Fruit fly (Drosophila melanogaster) whole organism, embryonic: Measurements from ENCODE around the gene neb.
A peak's percentile ranks its signal among the peaks of the same experiment; 100 is the strongest.

Source experiments
- Adf1 ChIP-seq: fragments of 200-800 bp; sonication (Bioruptor generic); IDR thresholded peaks from 2 replicates; pipeline ENCODE4 v1.3.6; 2022; ENCODE audit warnings: missing biosample characterization, missing genetic modification characterization
- Awh ChIP-seq: fragments of 200-800 bp; sonication (Bioruptor generic); IDR thresholded peaks from 2 replicates; pipeline ENCODE4, ENCODE4 v1.3.6; 2022; ENCODE audit warnings: missing biosample characterization, missing genetic modification characterization
- CG10147 ChIP-seq: fragments of 200-800 bp; sonication (Bioruptor generic); optimal IDR thresholded peaks from 2 replicates; lab custom pipeline; 2019; ENCODE audit warnings: missing biosample characterization, mild to moderate bottlenecking, missing genetic modification characterization, moderate library complexity
- CG10462 ChIP-seq: fragments of 200-800 bp; sonication (Bioruptor generic); optimal IDR thresholded peaks from 2 replicates; lab custom pipeline; 2016; ENCODE audit warnings: missing biosample characterization, missing genetic modification characterization
- CG10543 ChIP-seq: fragments of 200-800 bp; sonication (Bioruptor generic); optimal IDR thresholded peaks from 3 replicates; lab custom pipeline; 2017; ENCODE audit warnings: missing biosample characterization, mild to moderate bottlenecking, missing genetic modification characterization, moderate library complexity
- CG11085 ChIP-seq: fragments of 200-800 bp; sonication (Bioruptor generic); IDR thresholded peaks from 2 replicates; pipeline ENCODE4 v1.3.6; 2022; ENCODE audit warnings: missing biosample characterization, missing genetic modification characterization
- CG11247 ChIP-seq: fragments of 200-800 bp; sonication (Bioruptor generic); IDR thresholded peaks from 2 replicates; pipeline ENCODE4 v1.3.6; 2022; ENCODE audit warnings: missing biosample characterization, missing genetic modification characterization
- CG12744 ChIP-seq: fragments of 200-800 bp; sonication (Bioruptor generic); optimal IDR thresholded peaks from 2 replicates; lab custom pipeline; 2016; ENCODE audit warnings: missing biosample characterization, missing genetic modification characterization
- CG17361 ChIP-seq: fragments of 200-800 bp; sonication (Bioruptor generic); IDR thresholded peaks from 3 replicates; pipeline ENCODE4 v1.3.6; 2022; ENCODE audit warnings: missing biosample characterization, missing genetic modification characterization
- CG18476 ChIP-seq: fragments of 200-800 bp; sonication (Bioruptor generic); optimal IDR thresholded peaks from 2 replicates; lab custom pipeline; 2016; ENCODE audit warnings: missing biosample characterization, mild to moderate bottlenecking, missing genetic modification characterization
- CG18599 ChIP-seq: fragments of 200-800 bp; sonication (Bioruptor generic); optimal IDR thresholded peaks from 3 replicates; lab custom pipeline; 2017; ENCODE audit warnings: missing biosample characterization, missing genetic modification characterization, mild to moderate bottlenecking, moderate library complexity, missing genetic modification reagents
- CG2875 ChIP-seq: fragments of 200-800 bp; sonication (Bioruptor generic); optimal IDR thresholded peaks from 2 replicates; lab custom pipeline; 2017; ENCODE audit warnings: missing biosample characterization, mild to moderate bottlenecking, missing genetic modification characterization, missing genetic modification reagents
- CG31224 ChIP-seq: fragments of 200-800 bp; sonication (Bioruptor generic); IDR thresholded peaks from 2 replicates; pipeline ENCODE4 v1.3.6; 2022; ENCODE audit warnings: missing biosample characterization, missing genetic modification characterization
- CG3163 ChIP-seq: fragments of 200-800 bp; sonication (Bioruptor generic); optimal IDR thresholded peaks from 3 replicates; lab custom pipeline; 2016; ENCODE audit warnings: missing biosample characterization, missing genetic modification characterization
- CG32772 ChIP-seq: fragments of 200-800 bp; sonication (Bioruptor generic); IDR thresholded peaks from 2 replicates; pipeline ENCODE4 v1.3.6; 2022; ENCODE audit warnings: missing biosample characterization, missing genetic modification characterization
- CG34422 ChIP-seq: fragments of 200-800 bp; sonication (Bioruptor generic); IDR thresholded peaks from 3 replicates; pipeline ENCODE4 v1.3.6; 2022; ENCODE audit warnings: missing biosample characterization, missing genetic modification characterization
- CG3847 ChIP-seq: fragments of 200-800 bp; sonication (Bioruptor generic); IDR thresholded peaks from 2 replicates; pipeline ENCODE4 v1.3.6; 2022; ENCODE audit warnings: missing biosample characterization, missing genetic modification characterization
- CG4854 ChIP-seq: fragments of 200-800 bp; sonication (Bioruptor generic); optimal IDR thresholded peaks from 2 replicates; lab custom pipeline; 2016; ENCODE audit warnings: missing biosample characterization, missing genetic modification characterization, inconsistent platforms
- CG7271 ChIP-seq: fragments of 200-800 bp; sonication (Bioruptor generic); optimal IDR thresholded peaks from 2 replicates; lab custom pipeline; 2018; ENCODE audit warnings: missing biosample characterization, mild to moderate bottlenecking, missing genetic modification characterization, moderate library complexity
- CG7786 ChIP-seq: fragments of 200-800 bp; sonication (Bioruptor generic); optimal IDR thresholded peaks from 2 replicates; lab custom pipeline; 2016; ENCODE audit warnings: missing biosample characterization, missing genetic modification characterization
- CG8359 ChIP-seq: fragments of 200-800 bp; sonication (Bioruptor generic); optimal IDR thresholded peaks from 2 replicates; lab custom pipeline; 2017; ENCODE audit warnings: missing biosample characterization, mild to moderate bottlenecking, missing genetic modification characterization, borderline replicate concordance
- CG8924 ChIP-seq: fragments of 200-800 bp; optimal IDR thresholded peaks from 3 replicates; lab custom pipeline; 2019; ENCODE audit warnings: missing biosample characterization, mild to moderate bottlenecking, missing genetic modification characterization, moderate library complexity
- CG8944 ChIP-seq: fragments of 200-800 bp; sonication (Bioruptor generic); optimal IDR thresholded peaks from 3 replicates; lab custom pipeline; 2016; ENCODE audit warnings: missing biosample characterization, missing genetic modification characterization
- CG9876 ChIP-seq: fragments of 200-800 bp; sonication (Bioruptor generic); optimal IDR thresholded peaks from 2 replicates; lab custom pipeline; 2016; ENCODE audit warnings: missing biosample characterization, missing genetic modification characterization
- D19B ChIP-seq: fragments of 200-800 bp; sonication (Bioruptor generic); optimal IDR thresholded peaks from 2 replicates; lab custom pipeline; 2017; ENCODE audit warnings: missing biosample characterization, mild to moderate bottlenecking, missing genetic modification characterization
- Doc2 ChIP-seq: fragments of 200-800 bp; sonication (Bioruptor generic); IDR thresholded peaks from 2 replicates; pipeline ENCODE4 v1.3.6; 2022; ENCODE audit warnings: missing biosample characterization, missing genetic modification characterization
- H2.0 ChIP-seq: fragments of 200-800 bp; sonication (Bioruptor generic); IDR thresholded peaks from 2 replicates; pipeline ENCODE4 v1.3.6; 2022; ENCODE audit warnings: missing biosample characterization, missing genetic modification characterization
- Kr ChIP-seq: fragments of 200-800 bp; sonication (Bioruptor generic); optimal IDR thresholded peaks from 2 replicates; lab custom pipeline; 2017; ENCODE audit warnings: missing biosample characterization, mild to moderate bottlenecking, missing genetic modification characterization
- Mes4 ChIP-seq: fragments of 200-800 bp; sonication (Bioruptor generic); optimal IDR thresholded peaks from 2 replicates; lab custom pipeline; 2016; ENCODE audit warnings: missing biosample characterization, missing genetic modification characterization
- NK7.1 ChIP-seq: fragments of 200-800 bp; sonication (Bioruptor generic); optimal IDR thresholded peaks from 3 replicates; lab custom pipeline; 2016; ENCODE audit warnings: missing biosample characterization, missing genetic modification characterization
- Sry-δ ChIP-seq: fragments of 200-800 bp; sonication (Bioruptor generic); optimal IDR thresholded peaks from 2 replicates; lab custom pipeline; 2016; ENCODE audit warnings: missing biosample characterization, missing genetic modification characterization
- aop ChIP-seq: fragments of 200-800 bp; sonication (Bioruptor generic); IDR thresholded peaks from 2 replicates; pipeline ENCODE4 v1.3.6; 2022; ENCODE audit warnings: missing biosample characterization, missing genetic modification characterization
- bab2 ChIP-seq: fragments of 200-800 bp; sonication (Bioruptor generic); optimal IDR thresholded peaks from 2 replicates; lab custom pipeline; 2016; ENCODE audit warnings: missing biosample characterization, missing genetic modification characterization
- bcd ChIP-seq: fragments of 200-800 bp; sonication (Bioruptor generic); optimal IDR thresholded peaks from 2 replicates; lab custom pipeline; 2017; ENCODE audit warnings: missing biosample characterization, mild to moderate bottlenecking, missing genetic modification characterization
- bigmax ChIP-seq: fragments of 200-800 bp; sonication (Bioruptor generic); optimal IDR thresholded peaks from 2 replicates; lab custom pipeline; 2018; ENCODE audit warnings: missing biosample characterization, mild to moderate bottlenecking, missing genetic modification characterization
- bowl ChIP-seq: fragments of 200-800 bp; sonication (Bioruptor generic); IDR thresholded peaks from 2 replicates; pipeline ENCODE4 v1.3.6; 2022; ENCODE audit warnings: missing biosample characterization, missing genetic modification characterization
- dm ChIP-seq: fragments of 200-800 bp; sonication (Bioruptor generic); optimal IDR thresholded peaks from 3 replicates; lab custom pipeline; 2016; ENCODE audit warnings: missing biosample characterization, missing genetic modification characterization
- dmrt11E ChIP-seq: fragments of 200-800 bp; sonication (Bioruptor generic); optimal IDR thresholded peaks from 3 replicates; lab custom pipeline; 2018; ENCODE audit warnings: missing biosample characterization, mild to moderate bottlenecking, missing genetic modification characterization, moderate library complexity
- exex ChIP-seq: fragments of 200-800 bp; sonication (Bioruptor generic); optimal IDR thresholded peaks from 4 replicates; lab custom pipeline; 2018; ENCODE audit warnings: missing biosample characterization, mild to moderate bottlenecking, missing genetic modification characterization, moderate library complexity
- fd102C ChIP-seq: fragments of 200-800 bp; sonication (Bioruptor generic); optimal IDR thresholded peaks from 2 replicates; lab custom pipeline; 2018; ENCODE audit warnings: missing biosample characterization, mild to moderate bottlenecking, missing genetic modification characterization, moderate library complexity
- fru ChIP-seq: fragments of >200 bp; optimal IDR thresholded peaks from 2 replicates; lab custom pipeline; 2017
- gcm ChIP-seq: fragments of 200-800 bp; sonication (Bioruptor generic); optimal IDR thresholded peaks from 2 replicates; lab custom pipeline; 2019; ENCODE audit warnings: missing biosample characterization, mild to moderate bottlenecking, missing genetic modification characterization, moderate library complexity
- grau ChIP-seq: fragments of 200-800 bp; optimal IDR thresholded peaks from 3 replicates; lab custom pipeline; 2019; ENCODE audit warnings: missing biosample characterization, mild to moderate bottlenecking, missing genetic modification characterization, moderate library complexity
- onecut ChIP-seq: fragments of 200-800 bp; sonication (Bioruptor generic); IDR thresholded peaks from 2 replicates; pipeline ENCODE4 v1.3.6; 2022; ENCODE audit warnings: missing biosample characterization, missing genetic modification characterization
- pan ChIP-seq, 4 experiments: fragments of >200 bp in 3 of 4; fragments of 200-800 bp in 1 of 4; sonication (Bioruptor generic) in 1 of 4; optimal IDR thresholded peaks in 3 of 4; IDR thresholded peaks in 1 of 4; 2 replicates each; pipeline versions ENCODE4 v1.3.6 to Lab custom; 2017 to 2022; ENCODE audit warnings: missing biosample characterization in 2 of 4, missing genetic modification characterization in 2 of 4, mixed read lengths in 1 of 4
- pho ChIP-seq: fragments of 200-800 bp; sonication (Bioruptor generic); optimal IDR thresholded peaks from 2 replicates; lab custom pipeline; 2016; ENCODE audit warnings: missing biosample characterization, missing genetic modification characterization
- repo ChIP-seq: fragments of 200-800 bp; sonication (Bioruptor generic); optimal IDR thresholded peaks from 2 replicates; lab custom pipeline; 2016; ENCODE audit warnings: missing biosample characterization, missing genetic modification characterization
- row ChIP-seq: fragments of 200-800 bp; sonication (Bioruptor generic); IDR thresholded peaks from 3 replicates; pipeline ENCODE4 v1.3.6; 2022; ENCODE audit warnings: missing biosample characterization, missing genetic modification characterization
- sob ChIP-seq: fragments of 200-800 bp; sonication (Bioruptor generic); IDR thresholded peaks from 2 replicates; pipeline ENCODE4 v1.3.6; 2022; ENCODE audit warnings: missing biosample characterization, missing genetic modification characterization
- trem ChIP-seq: fragments of 200-800 bp; optimal IDR thresholded peaks from 3 replicates; lab custom pipeline; 2019; ENCODE audit warnings: missing biosample characterization, mild to moderate bottlenecking, missing genetic modification characterization, moderate library complexity
- zf30C ChIP-seq: fragments of 200-800 bp; sonication (Bioruptor generic); optimal IDR thresholded peaks from 3 replicates; lab custom pipeline; 2018; ENCODE audit warnings: missing biosample characterization, mild to moderate bottlenecking, missing genetic modification characterization

Gene neb

DNA sequence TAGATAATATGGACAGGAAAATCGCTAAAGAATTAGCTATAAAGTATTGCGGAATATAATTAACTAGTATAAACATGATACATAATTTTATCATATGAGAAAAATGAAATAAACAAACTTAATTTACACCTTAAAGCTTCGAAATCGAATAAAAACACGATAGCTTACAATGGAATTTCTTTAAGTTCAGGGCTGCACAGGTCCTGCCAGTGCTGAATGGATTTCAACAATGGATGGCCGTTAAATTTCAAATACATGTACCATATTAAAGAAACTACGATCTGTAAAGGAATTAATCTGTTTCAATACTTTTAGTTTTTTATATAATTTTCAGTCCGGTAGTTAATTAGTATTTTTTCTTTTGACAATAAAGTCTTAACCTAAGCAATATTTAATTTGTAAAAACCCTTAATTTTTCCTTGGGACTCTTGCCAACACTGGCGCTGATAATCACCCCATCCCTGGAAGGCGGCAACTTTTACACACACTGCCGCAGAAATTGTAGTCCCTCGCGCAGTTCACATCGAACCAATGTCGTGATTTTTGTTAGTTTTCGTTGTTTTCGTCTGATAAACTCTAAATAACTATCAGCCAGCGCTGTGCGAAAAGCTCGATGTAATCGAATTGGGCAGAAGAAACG lies 14.4 kb upstream of the neb start, which contains the start of the genes barr and lok (continued):
- 0 out of 2 replicates have a peak, but pooled peaks have one; percentile 6 for TF ChIP-seq CG32772 (GFP tag; lab: Robert Waterston, UW)
- TF ChIP-seq fru (lab: Kevin White, UChicago) = no peak
- no peak for TF ChIP-seq Kr (GFP tag; lab: Kevin White, UChicago)
- TF ChIP-seq CG8924 = peak; percentile 70
- no peak for TF ChIP-seq CG11085 (GFP tag; lab: Robert Waterston, UW)
- TF ChIP-seq Doc2 (GFP tag; lab: Robert Waterston, UW) = no peak
- no peak for TF ChIP-seq bowl (GFP tag; lab: Robert Waterston, UW)
- no peak for TF ChIP-seq Mes4 (GFP tag; lab: Kevin White, UChicago)
- TF ChIP-seq CG31224 (GFP tag; lab: Robert Waterston, UW) = no peak
- TF ChIP-seq bab2 (GFP tag; lab: Kevin White, UChicago) = peak; percentile 24
- peak; percentile 19 for TF ChIP-seq exex (tag; lab: Kevin White, UChicago)
- no peak for TF ChIP-seq pan (optimal IDR thresholded peaks at IDR 0.05; lab: Kevin White, UChicago)
- no peak for TF ChIP-seq pan (GFP tag; optimal IDR thresholded peaks at IDR 0.05 in 1 of 2, IDR thresholded peaks at IDR 0.05 in 1 of 2)
- peak; percentile 83 for TF ChIP-seq row (GFP tag; lab: Robert Waterston, UW)
- TF ChIP-seq sob (GFP tag; lab: Robert Waterston, UW) = peak; percentile 38; the same call in 1 of the 2 replicates
- no peak for TF ChIP-seq aop
- TF ChIP-seq fd102C (GFP tag; lab: Kevin White, UChicago) = no peak
- peak; percentile 13 for TF ChIP-seq CG3163 (GFP tag; lab: Kevin White, UChicago)
- no peak for TF ChIP-seq Awh (GFP tag; lab: Robert Waterston, UW)
- TF ChIP-seq CG10462 = peak; percentile 41
- peak; percentile 62 for TF ChIP-seq CG10543 (GFP tag; lab: Kevin White, UChicago)
- peak; percentile 84 for TF ChIP-seq CG17361 (GFP tag; lab: Robert Waterston, UW)
- peak; percentile 29 for TF ChIP-seq CG2875 (GFP tag; lab: Kevin White, UChicago)
- peak; percentile 19 for TF ChIP-seq trem (tag; lab: Kevin White, UChicago)
- peak; percentile 1 for TF ChIP-seq CG12744 (GFP tag; lab: Kevin White, UChicago)
- peak; percentile 48 for TF ChIP-seq pho (GFP tag; lab: Kevin White, UChicago)
- TF ChIP-seq CG4854 (GFP tag; lab: Kevin White, UChicago) = peak; percentile 9
- peak; percentile 53 for TF ChIP-seq CG10147
- peak; percentile 22 for TF ChIP-seq Sry-δ (GFP tag; lab: Kevin White, UChicago)
- TF ChIP-seq gcm (GFP tag; lab: Kevin White, UChicago) = no peak
- peak; percentile 60 for TF ChIP-seq CG18476
- no peak for TF ChIP-seq Adf1 (GFP tag; lab: Robert Waterston, UW)
- peak; percentile 29 for TF ChIP-seq D19B
- no peak for TF ChIP-seq repo (GFP tag; lab: Kevin White, UChicago)
- TF ChIP-seq CG11247 (GFP tag; lab: Robert Waterston, UW) = no peak
- TF ChIP-seq zf30C (GFP tag; lab: Kevin White, UChicago) = no peak
- no peak for TF ChIP-seq H2.0 (GFP tag; lab: Robert Waterston, UW)
- TF ChIP-seq CG7271 (tag; lab: Kevin White, UChicago) = no peak
- TF ChIP-seq NK7.1 (GFP tag; lab: Kevin White, UChicago) = no peak
- TF ChIP-seq CG18599 (GFP tag; lab: Kevin White, UChicago) = no peak
- TF ChIP-seq dmrt11E = peak; percentile 63
- peak; percentile 64 for TF ChIP-seq bcd
- peak; percentile 60 for TF ChIP-seq grau (tag; lab: Kevin White, UChicago)
- TF ChIP-seq dm (GFP tag; lab: Kevin White, UChicago) = no peak
- peak; percentile 40 for TF ChIP-seq CG7786 (GFP tag; lab: Kevin White, UChicago)
- no peak for TF ChIP-seq onecut
- TF ChIP-seq CG8359 = no peak
- peak; percentile 46; the same call in 1 of the 2 replicates for TF ChIP-seq CG3847 (GFP tag; lab: Robert Waterston, UW)
- TF ChIP-seq CG8944 (GFP tag; lab: Kevin White, UChicago) = peak; percentile 39
- no peak for TF ChIP-seq bigmax (GFP tag; lab: Kevin White, UChicago)
- TF ChIP-seq CG34422 = no peak; the same call in 2 of the 3 replicates
- TF ChIP-seq CG9876 = peak; percentile 5
